Worm (Caenorhabditis elegans) whole organism, late embryonic: ENCODE measurements around the gene rps-2.

Experiments used
- ama-1 ChIP-seq: fragments of 150-350 bp; optimal IDR thresholded peaks from 2 replicates; lab custom pipeline; 2014
- nhr-11 ChIP-seq: fragments of 150-350 bp; optimal IDR thresholded peaks from 2 replicates; lab custom pipeline; 2014; ENCODE audit warnings: missing biosample characterization, missing genetic modification characterization
- pax-1 ChIP-seq: fragments of 150-350 bp; optimal IDR thresholded peaks from 2 replicates; lab custom pipeline; 2014; ENCODE audit warnings: missing biosample characterization, missing genetic modification characterization

ce11 chrIV:7957504-7957903 lies 31.3 kb upstream of the rps-2 start, which contains the start of gene frpr-10:
- TF ChIP-seq nhr-11 (no peak), ama-1 (lab: Kevin White, UChicago) (no peak), pax-1 (tag; lab: Kevin White, UChicago) (no peak)
